Worm (Caenorhabditis elegans): ENCODE results near the gene C50B8.5.

DNA sequence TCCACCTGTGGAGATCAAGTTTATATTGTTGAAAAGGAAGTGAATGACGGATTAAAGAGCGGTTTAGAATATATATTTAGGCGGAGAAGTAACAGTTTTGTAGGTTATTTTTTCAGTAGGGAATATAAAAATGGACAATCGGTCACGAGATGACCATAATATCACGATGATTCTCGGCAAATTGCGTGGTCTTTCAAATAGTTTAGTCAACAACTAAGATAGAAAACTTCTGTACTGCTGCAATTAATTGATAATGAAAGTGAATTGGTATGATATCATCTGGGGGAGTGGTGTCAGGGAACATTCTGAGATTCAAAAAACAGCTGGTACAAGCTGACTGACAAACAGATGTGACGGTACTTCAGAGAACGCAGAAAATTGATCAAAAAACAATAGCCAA, 27.7 kb downstream of the C50B8.5 start:
- TF ChIP-seq tbx-11 (GFP tag; IDR thresholded peaks at IDR 0.05) (no peak), hmbx-1 (tag; optimal IDR thresholded peaks at IDR 0.05) (no peak), B0310.2 (tag; optimal IDR thresholded peaks at IDR 0.05) (no peak), flt-1 (GFP tag; IDR thresholded peaks at IDR 0.05) (no peak)
